Worm (Caenorhabditis elegans): ENCODE data around the gene rsa-2.
A peak's percentile ranks its signal among the peaks of the same experiment; 100 is the strongest.

ce11 chrIII:11110756-11111155 is 47.5 kb downstream of the rsa-2 start:
- TF ChIP-seq fkh-10 (GFP tag; optimal IDR thresholded peaks at IDR 0.05) (no peak), unc-55 (GFP tag; optimal IDR thresholded peaks at IDR 0.05) (no peak), pha-2 (tag; optimal IDR thresholded peaks at IDR 0.05) (peak; percentile 15), ceh-2 (tag; optimal IDR thresholded peaks at IDR 0.05) (no peak), ceh-9 (tag; optimal IDR thresholded peaks at IDR 0.05) (no peak), pha-4 (tag; optimal IDR thresholded peaks at IDR 0.05) (no peak), dve-1 (tag; optimal IDR thresholded peaks at IDR 0.05) (no peak), fax-1 (tag; optimal IDR thresholded peaks at IDR 0.05) (no peak), nhr-11 (tag; optimal IDR thresholded peaks at IDR 0.05) (no peak), T23F11.4 (GFP tag; optimal IDR thresholded peaks at IDR 0.05) (no peak), nhr-232 (tag; optimal IDR thresholded peaks at IDR 0.05) (no peak)

Data from whole organism, late embryonic.